Fruit fly (Drosophila melanogaster) whole organism, embryonic: Measurements from ENCODE around the gene lute.

Source experiments
- Bgb ChIP-seq: fragments of 200-800 bp; sonication (Bioruptor generic); IDR thresholded peaks from 2 replicates; pipeline ENCODE4 v1.3.6; 2022; ENCODE audit warnings: missing biosample characterization, missing genetic modification characterization; ENCODE audit not compliant: partially characterized antibody
- CG10147 ChIP-seq: fragments of 200-800 bp; sonication (Bioruptor generic); optimal IDR thresholded peaks from 2 replicates; lab custom pipeline; 2019; ENCODE audit warnings: missing biosample characterization, mild to moderate bottlenecking, missing genetic modification characterization, moderate library complexity
- CG10366 ChIP-seq: fragments of 200-800 bp; sonication (Bioruptor generic); IDR thresholded peaks from 2 replicates; pipeline ENCODE4 v1.3.6; 2022; ENCODE audit warnings: missing biosample characterization, missing genetic modification characterization
- CG10431 ChIP-seq: fragments of 200-800 bp; sonication (Bioruptor generic); optimal IDR thresholded peaks from 3 replicates; lab custom pipeline; 2018; ENCODE audit warnings: missing biosample characterization, mild to moderate bottlenecking, missing genetic modification characterization
- CG11398 ChIP-seq: fragments of 200-800 bp; sonication (Bioruptor generic); optimal IDR thresholded peaks from 2 replicates; lab custom pipeline; 2016; ENCODE audit warnings: missing biosample characterization, missing genetic modification characterization
- CG11504 ChIP-seq: fragments of 200-800 bp; sonication (Bioruptor generic); optimal IDR thresholded peaks from 3 replicates; lab custom pipeline; 2019; ENCODE audit warnings: missing biosample characterization, mild to moderate bottlenecking, missing genetic modification characterization, moderate library complexity
- CG13424 ChIP-seq: fragments of 200-800 bp; sonication (Bioruptor generic); optimal IDR thresholded peaks from 2 replicates; lab custom pipeline; 2019; ENCODE audit warnings: missing biosample characterization, mild to moderate bottlenecking, missing genetic modification characterization, moderate library complexity
- CG1529 ChIP-seq: fragments of 200-800 bp; sonication (Bioruptor generic); optimal IDR thresholded peaks from 3 replicates; lab custom pipeline; 2018; ENCODE audit warnings: missing biosample characterization, missing genetic modification characterization
- CG18011 ChIP-seq: fragments of 200-800 bp; sonication (Bioruptor generic); optimal IDR thresholded peaks from 2 replicates; lab custom pipeline; 2017; ENCODE audit warnings: missing biosample characterization, missing genetic modification characterization, mild to moderate bottlenecking, moderate library complexity, missing genotype
- CG2889 ChIP-seq: fragments of 200-800 bp; sonication (Bioruptor generic); IDR thresholded peaks from 3 replicates; pipeline ENCODE4 v1.3.6; 2022; ENCODE audit warnings: missing biosample characterization, missing genetic modification characterization
- CG32767 ChIP-seq: fragments of 200-800 bp; sonication (Bioruptor generic); IDR thresholded peaks from 2 replicates; pipeline ENCODE4 v1.3.6; 2022; ENCODE audit warnings: missing biosample characterization, missing genetic modification characterization
- CG4404 ChIP-seq: fragments of 200-800 bp; sonication (Bioruptor generic); IDR thresholded peaks from 2 replicates; pipeline ENCODE4 v1.3.6; 2022; ENCODE audit warnings: missing biosample characterization, missing genetic modification characterization
- CG7839 ChIP-seq: fragments of 200-800 bp; sonication (Bioruptor generic); optimal IDR thresholded peaks from 3 replicates; lab custom pipeline; 2018; ENCODE audit warnings: missing biosample characterization, mild to moderate bottlenecking, missing genetic modification characterization, moderate library complexity
- CG8089 ChIP-seq: fragments of 200-800 bp; sonication (Bioruptor generic); optimal IDR thresholded peaks from 3 replicates; lab custom pipeline; 2016; ENCODE audit warnings: missing biosample characterization, missing genetic modification characterization
- CG8478 ChIP-seq: fragments of >200 bp; optimal IDR thresholded peaks from 2 replicates; lab custom pipeline; 2018
- CG9437 ChIP-seq: fragments of 200-800 bp; sonication (Bioruptor generic); optimal IDR thresholded peaks from 2 replicates; lab custom pipeline; 2018; ENCODE audit warnings: missing biosample characterization, mild to moderate bottlenecking, missing genetic modification characterization
- CG9817 ChIP-seq: fragments of 200-800 bp; sonication (Bioruptor generic); optimal IDR thresholded peaks from 2 replicates; lab custom pipeline; 2018; ENCODE audit warnings: missing biosample characterization, mild to moderate bottlenecking, missing genetic modification characterization, moderate library complexity
- Chrac-16 ChIP-seq: fragments of 200-800 bp; sonication (Bioruptor generic); optimal IDR thresholded peaks from 3 replicates; lab custom pipeline; 2016; ENCODE audit warnings: missing biosample characterization, missing genetic modification characterization
- CkIIα-i1 ChIP-seq: fragments of 200-800 bp; sonication (Bioruptor generic); IDR thresholded peaks from 2 replicates; pipeline ENCODE4 v1.3.6; 2022; ENCODE audit warnings: missing biosample characterization, missing genetic modification characterization
- D19B ChIP-seq: fragments of 200-800 bp; sonication (Bioruptor generic); optimal IDR thresholded peaks from 2 replicates; lab custom pipeline; 2017; ENCODE audit warnings: missing biosample characterization, mild to moderate bottlenecking, missing genetic modification characterization
- Dbx ChIP-seq: fragments of 200-800 bp; sonication (Bioruptor generic); IDR thresholded peaks from 3 replicates; pipeline ENCODE4 v1.3.6; 2022; ENCODE audit warnings: missing biosample characterization, missing genetic modification characterization
- Doc3 ChIP-seq: fragments of 200-800 bp; sonication (Bioruptor generic); IDR thresholded peaks from 3 replicates; pipeline ENCODE4 v1.3.6; 2022; ENCODE audit warnings: missing biosample characterization, missing genetic modification characterization; ENCODE audit not compliant: partially characterized antibody
- Ets97D ChIP-seq: fragments of 200-800 bp; sonication (Bioruptor generic); optimal IDR thresholded peaks from 3 replicates; lab custom pipeline; 2016; ENCODE audit warnings: missing biosample characterization, missing genetic modification characterization
- GATAe ChIP-seq: fragments of 200-800 bp; sonication (Bioruptor generic); conservative IDR thresholded peaks from 2 replicates; pipeline ENCODE4 v1.3.6; 2022; ENCODE audit warnings: missing biosample characterization, missing genetic modification characterization
- Myb ChIP-seq: fragments of 200-800 bp; sonication (Bioruptor generic); optimal IDR thresholded peaks from 2 replicates; lab custom pipeline; 2016; ENCODE audit warnings: missing biosample characterization, missing genetic modification characterization
- Oli ChIP-seq: fragments of 200-800 bp; sonication (Bioruptor generic); optimal IDR thresholded peaks from 2 replicates; lab custom pipeline; 2018; ENCODE audit warnings: missing biosample characterization, mild to moderate bottlenecking, missing genetic modification characterization, moderate library complexity
- Scr ChIP-seq: fragments of 200-800 bp; sonication (Bioruptor generic); IDR thresholded peaks from 2 replicates; pipeline ENCODE4 v1.3.6; 2022; ENCODE audit warnings: missing biosample characterization, missing genetic modification characterization; ENCODE audit not compliant: partially characterized antibody
- Six4 ChIP-seq: fragments of 200-800 bp; sonication (Bioruptor generic); optimal IDR thresholded peaks from 2 replicates; lab custom pipeline; 2016; ENCODE audit warnings: missing biosample characterization, missing genetic modification characterization
- Sry-β ChIP-seq: fragments of 200-800 bp; sonication (Bioruptor generic); optimal IDR thresholded peaks from 2 replicates; lab custom pipeline; 2018; ENCODE audit warnings: missing biosample characterization, mild to moderate bottlenecking, missing genetic modification characterization, moderate library complexity
- ac ChIP-seq: fragments of 200-800 bp; sonication (Bioruptor generic); optimal IDR thresholded peaks from 3 replicates; lab custom pipeline; 2017; ENCODE audit warnings: missing biosample characterization, mild to moderate bottlenecking, missing genetic modification characterization
- al ChIP-seq: fragments of 200-800 bp; sonication (Bioruptor generic); IDR thresholded peaks from 2 replicates; pipeline ENCODE4 v1.3.6; 2022; ENCODE audit warnings: missing biosample characterization, missing genetic modification characterization
- aop ChIP-seq: fragments of 200-800 bp; sonication (Bioruptor generic); IDR thresholded peaks from 2 replicates; pipeline ENCODE4 v1.3.6; 2022; ENCODE audit warnings: missing biosample characterization, missing genetic modification characterization
- cad ChIP-seq: fragments of >200 bp; optimal IDR thresholded peaks from 2 replicates; lab custom pipeline; 2017; ENCODE audit warnings: missing biosample characterization, missing genetic modification characterization
- dan ChIP-seq: fragments of 200-800 bp; sonication (Bioruptor generic); IDR thresholded peaks from 2 replicates; pipeline ENCODE4 v1.3.6; 2022; ENCODE audit warnings: missing biosample characterization, missing genetic modification characterization
- danr ChIP-seq: fragments of 200-800 bp; sonication (Bioruptor generic); IDR thresholded peaks from 2 replicates; pipeline ENCODE4 v1.3.6; 2022; ENCODE audit warnings: missing biosample characterization, missing genetic modification characterization
- ewg ChIP-seq: fragments of 200-800 bp; sonication (Bioruptor generic); optimal IDR thresholded peaks from 3 replicates; lab custom pipeline; 2017; ENCODE audit warnings: mild to moderate bottlenecking, missing biosample characterization, missing genetic modification reagents, missing genetic modification characterization
- ftz-f1 ChIP-seq: fragments of 200-800 bp; sonication (Bioruptor generic); optimal IDR thresholded peaks from 2 replicates; lab custom pipeline; 2016; ENCODE audit warnings: missing biosample characterization, missing genetic modification characterization
- gcm ChIP-seq: fragments of 200-800 bp; sonication (Bioruptor generic); optimal IDR thresholded peaks from 2 replicates; lab custom pipeline; 2019; ENCODE audit warnings: missing biosample characterization, mild to moderate bottlenecking, missing genetic modification characterization, moderate library complexity
- gt ChIP-seq: fragments of 200-800 bp; sonication (Bioruptor generic); IDR thresholded peaks from 2 replicates; pipeline ENCODE4 v1.3.6; 2022; ENCODE audit warnings: missing biosample characterization, missing genetic modification characterization
- hth ChIP-seq: fragments of >200 bp; optimal IDR thresholded peaks from 2 replicates; lab custom pipeline; 2017; ENCODE audit warnings: inconsistent platforms
- mirr ChIP-seq: fragments of 200-800 bp; sonication (Bioruptor generic); optimal IDR thresholded peaks from 3 replicates; lab custom pipeline; 2018; ENCODE audit warnings: missing biosample characterization, mild to moderate bottlenecking, missing genetic modification characterization
- nom ChIP-seq: fragments of 200-800 bp; sonication (Bioruptor generic); optimal IDR thresholded peaks from 2 replicates; lab custom pipeline; 2017; ENCODE audit warnings: missing biosample characterization, missing genetic modification characterization, mild to moderate bottlenecking, moderate library complexity, missing genetic modification reagents
- pb ChIP-seq: fragments of 200-800 bp; sonication (Bioruptor generic); optimal IDR thresholded peaks from 3 replicates; lab custom pipeline; 2016; ENCODE audit warnings: missing biosample characterization, missing genetic modification characterization
- pnt ChIP-seq: fragments of 200-800 bp; sonication (Bioruptor generic); optimal IDR thresholded peaks from 3 replicates; lab custom pipeline; 2016; ENCODE audit warnings: missing biosample characterization, missing genetic modification characterization
- sd ChIP-seq: fragments of 200-800 bp; sonication (Bioruptor generic); optimal IDR thresholded peaks from 3 replicates; lab custom pipeline; 2018; ENCODE audit warnings: missing biosample characterization, mild to moderate bottlenecking, missing genetic modification characterization, moderate library complexity
- sens ChIP-seq: fragments of 200-800 bp; sonication (Bioruptor generic); peaks from one replicate; lab custom pipeline; 2016; ENCODE audit warnings: missing biosample characterization, missing genetic modification characterization
- sima ChIP-seq: fragments of 200-800 bp; sonication (Bioruptor generic); optimal IDR thresholded peaks from 2 replicates; lab custom pipeline; 2016; ENCODE audit warnings: missing biosample characterization, missing genetic modification characterization
- tll ChIP-seq, 2 experiments: fragments of 200-800 bp in 1 of 2; fragments of >200 bp in 1 of 2; sonication (Bioruptor generic) in 1 of 2; optimal IDR thresholded peaks; 2 replicates each; lab custom pipeline; 2017 to 2019; ENCODE audit warnings: missing biosample characterization in 2 of 2, missing genetic modification characterization in 2 of 2, mild to moderate bottlenecking in 1 of 2, moderate library complexity in 1 of 2
- tup ChIP-seq: fragments of 200-800 bp; sonication (Bioruptor generic); optimal IDR thresholded peaks from 2 replicates; lab custom pipeline; 2016; ENCODE audit warnings: missing biosample characterization, mild to moderate bottlenecking, missing genetic modification characterization, moderate library complexity
- wek ChIP-seq: fragments of 200-800 bp; sonication (Bioruptor generic); optimal IDR thresholded peaks from 3 replicates; lab custom pipeline; 2018; ENCODE audit warnings: missing biosample characterization, mild to moderate bottlenecking, missing genetic modification characterization, moderate library complexity
- z ChIP-seq: fragments of 200-800 bp; sonication (Bioruptor generic); IDR thresholded peaks from 3 replicates; pipeline ENCODE4 v1.3.6; 2022; ENCODE audit warnings: missing biosample characterization, missing genetic modification characterization

Gene lute

dm6 chr3R:17401289-17401752 is 21.6 kb downstream of the lute start (continued):
- TF ChIP-seq CkIIα-i1 (no peak), nom (no peak), gcm (GFP tag; lab: Kevin White, UChicago) (no peak), CG13424 (tag; lab: Kevin White, UChicago) (peak; percentile 57), ac (GFP tag; lab: Kevin White, UChicago) (no peak), CG32767 (GFP tag; lab: Robert Waterston, UW) (peak; percentile 23; the same call in 1 of the 2 replicates), Scr (peak; percentile 84), Dbx (GFP tag; lab: Robert Waterston, UW) (peak; percentile 68; the same call in 2 of the 3 replicates), dan (GFP tag; lab: Robert Waterston, UW) (no peak), ewg (GFP tag; lab: Kevin White, UChicago) (peak; percentile 16), ftz-f1 (GFP tag; lab: Kevin White, UChicago) (no peak), CG11398 (GFP tag; lab: Kevin White, UChicago) (no peak), CG10431 (GFP tag; lab: Kevin White, UChicago) (no peak), CG7839 (peak; percentile 62), Myb (GFP tag; lab: Kevin White, UChicago) (peak; percentile 49), Doc3 (GFP tag; lab: Robert Waterston, UW) (peak; percentile 51; the same call in 2 of the 3 replicates), cad (GFP tag; lab: Kevin White, UChicago) (no peak), Ets97D (GFP tag; lab: Kevin White, UChicago) (peak; percentile 45), pb (GFP tag; lab: Kevin White, UChicago) (peak; percentile 27), gt (GFP tag; lab: Robert Waterston, UW) (no peak), CG2889 (GFP tag; lab: Robert Waterston, UW) (no peak), mirr (GFP tag; lab: Kevin White, UChicago) (peak; percentile 17), Bgb (GFP tag; lab: Robert Waterston, UW) (peak; percentile 86), CG10366 (no peak; the same call in 1 of the 2 replicates), CG9437 (GFP tag; lab: Kevin White, UChicago) (peak; percentile 24), tll (GFP tag; optimal IDR thresholded peaks at IDR 0.05; lab: Kevin White, UChicago) (no peak), D19B (no peak), CG8478 (lab: Kevin White, UChicago) (no peak), sens (GFP tag; lab: Kevin White, UChicago) (peak; percentile 89), CG10147 (no peak), CG1529 (GFP tag; lab: Kevin White, UChicago) (no peak), CG9817 (tag; lab: Kevin White, UChicago) (peak; percentile 54), CG8089 (no peak), CG4404 (no peak), GATAe (GFP tag; lab: Robert Waterston, UW) (peak; percentile 14; the same call in 1 of the 2 replicates), Six4 (GFP tag; lab: Kevin White, UChicago) (no peak), wek (GFP tag; lab: Kevin White, UChicago) (no peak), CG18011 (GFP tag; lab: Kevin White, UChicago) (peak; percentile 52), pnt (GFP tag; lab: Kevin White, UChicago) (no peak), tup (GFP tag; lab: Kevin White, UChicago) (no peak), z (no peak), sima (GFP tag; lab: Kevin White, UChicago) (no peak), Oli (peak; percentile 55), CG11504 (tag; lab: Kevin White, UChicago) (peak; percentile 60), sd (tag; lab: Kevin White, UChicago) (peak; percentile 24), hth (lab: Kevin White, UChicago) (no peak), al (GFP tag; lab: Robert Waterston, UW) (peak; percentile 62; the same call in 1 of the 2 replicates), aop (GFP tag; lab: Robert Waterston, UW) (no peak), danr (GFP tag; lab: Robert Waterston, UW) (no peak), Chrac-16 (GFP tag; lab: Kevin White, UChicago) (peak; percentile 41), Sry-β (GFP tag; lab: Kevin White, UChicago) (no peak)
